Fruit fly (Drosophila melanogaster) whole organism, embryonic: ENCODE data around the gene CG7006.

Experiments
- ATbp ChIP-seq: fragments of 200-800 bp; sonication (Bioruptor generic); optimal IDR thresholded peaks from 2 replicates; lab custom pipeline; 2017; ENCODE audit warnings: missing biosample characterization, mild to moderate bottlenecking, missing genetic modification characterization, missing genetic modification reagents
- Abd-B ChIP-seq: fragments of 200-800 bp; sonication (Bioruptor generic); optimal IDR thresholded peaks from 2 replicates; lab custom pipeline; 2018; ENCODE audit warnings: missing biosample characterization, mild to moderate bottlenecking, missing genetic modification characterization, moderate library complexity
- C15 ChIP-seq: fragments of 200-800 bp; sonication (Bioruptor generic); IDR thresholded peaks from 3 replicates; pipeline ENCODE4 v1.3.6; 2022; ENCODE audit warnings: missing biosample characterization, missing genetic modification characterization
- CG10431 ChIP-seq: fragments of 200-800 bp; sonication (Bioruptor generic); optimal IDR thresholded peaks from 3 replicates; lab custom pipeline; 2018; ENCODE audit warnings: missing biosample characterization, mild to moderate bottlenecking, missing genetic modification characterization
- CG12104 ChIP-seq: fragments of 200-800 bp; sonication (Bioruptor generic); optimal IDR thresholded peaks from 3 replicates; lab custom pipeline; 2016; ENCODE audit warnings: missing biosample characterization, missing genetic modification characterization
- CG12155 ChIP-seq: fragments of 200-800 bp; sonication (Bioruptor generic); optimal IDR thresholded peaks from 3 replicates; lab custom pipeline; 2016; ENCODE audit warnings: missing biosample characterization, missing genetic modification characterization
- CG12391 ChIP-seq: fragments of 200-800 bp; sonication (Bioruptor generic); optimal IDR thresholded peaks from 3 replicates; lab custom pipeline; 2018; ENCODE audit warnings: missing biosample characterization, mild to moderate bottlenecking, missing genetic modification characterization, moderate library complexity
- CG12659 ChIP-seq: fragments of 200-800 bp; sonication (Bioruptor generic); optimal IDR thresholded peaks from 3 replicates; lab custom pipeline; 2017; ENCODE audit warnings: mild to moderate bottlenecking, missing biosample characterization, missing genetic modification reagents, missing genetic modification characterization
- CG14860 ChIP-seq: fragments of 200-800 bp; sonication (Bioruptor generic); IDR thresholded peaks from 3 replicates; pipeline ENCODE4 v1.3.6; 2022; ENCODE audit warnings: missing biosample characterization, missing genetic modification characterization; ENCODE audit not compliant: partially characterized antibody
- CG15514 ChIP-seq: fragments of 200-800 bp; sonication (Bioruptor generic); optimal IDR thresholded peaks from 3 replicates; lab custom pipeline; 2017; ENCODE audit warnings: missing biosample characterization, missing genetic modification characterization, mild to moderate bottlenecking, moderate library complexity, missing genetic modification reagents
- CG17802 ChIP-seq: fragments of 200-800 bp; sonication (Bioruptor generic); optimal IDR thresholded peaks from 2 replicates; lab custom pipeline; 2018; ENCODE audit warnings: missing biosample characterization, mild to moderate bottlenecking, missing genetic modification characterization, moderate library complexity
- CG17912 ChIP-seq: fragments of 200-800 bp; sonication (Bioruptor generic); optimal IDR thresholded peaks from 2 replicates; lab custom pipeline; 2018; ENCODE audit warnings: missing biosample characterization, mild to moderate bottlenecking, missing genetic modification characterization
- CG2199 ChIP-seq: fragments of 200-800 bp; sonication (Bioruptor generic); IDR thresholded peaks from 3 replicates; pipeline ENCODE4 v1.3.6; 2022; ENCODE audit warnings: missing biosample characterization, missing genetic modification characterization
- CG2712 ChIP-seq: fragments of 200-800 bp; optimal IDR thresholded peaks from 3 replicates; lab custom pipeline; 2019; ENCODE audit warnings: missing biosample characterization, mild to moderate bottlenecking, missing genetic modification characterization, moderate library complexity
- CG32767 ChIP-seq: fragments of 200-800 bp; sonication (Bioruptor generic); IDR thresholded peaks from 2 replicates; pipeline ENCODE4 v1.3.6; 2022; ENCODE audit warnings: missing biosample characterization, missing genetic modification characterization
- CG33557 ChIP-seq: fragments of 200-800 bp; sonication (Bioruptor generic); optimal IDR thresholded peaks from 2 replicates; lab custom pipeline; 2019; ENCODE audit warnings: missing biosample characterization, mild to moderate bottlenecking, missing genetic modification characterization, moderate library complexity
- CG6765 ChIP-seq: fragments of 200-800 bp; sonication (Bioruptor generic); optimal IDR thresholded peaks from 3 replicates; lab custom pipeline; 2017; ENCODE audit warnings: missing biosample characterization, mild to moderate bottlenecking, missing genetic modification characterization
- CG7839 ChIP-seq: fragments of 200-800 bp; sonication (Bioruptor generic); optimal IDR thresholded peaks from 3 replicates; lab custom pipeline; 2018; ENCODE audit warnings: missing biosample characterization, mild to moderate bottlenecking, missing genetic modification characterization, moderate library complexity
- CG8388 ChIP-seq: fragments of 200-800 bp; sonication (Bioruptor generic); optimal IDR thresholded peaks from 2 replicates; lab custom pipeline; 2019; ENCODE audit warnings: missing biosample characterization, mild to moderate bottlenecking, missing genetic modification characterization, moderate library complexity
- CG9609 ChIP-seq: fragments of 200-800 bp; sonication (Bioruptor generic); optimal IDR thresholded peaks from 3 replicates; lab custom pipeline; 2016; ENCODE audit warnings: missing biosample characterization, missing genetic modification characterization
- Dbx ChIP-seq: fragments of 200-800 bp; sonication (Bioruptor generic); IDR thresholded peaks from 3 replicates; pipeline ENCODE4 v1.3.6; 2022; ENCODE audit warnings: missing biosample characterization, missing genetic modification characterization
- Deaf1 ChIP-seq: fragments of 200-800 bp; optimal IDR thresholded peaks from 3 replicates; lab custom pipeline; 2019; ENCODE audit warnings: missing biosample characterization, mild to moderate bottlenecking, missing genetic modification characterization, moderate library complexity
- Elba2 ChIP-seq: fragments of 200-800 bp; sonication (Bioruptor generic); optimal IDR thresholded peaks from 3 replicates; lab custom pipeline; 2016; ENCODE audit warnings: missing biosample characterization, missing genetic modification characterization
- Ets97D ChIP-seq: fragments of 200-800 bp; sonication (Bioruptor generic); optimal IDR thresholded peaks from 3 replicates; lab custom pipeline; 2016; ENCODE audit warnings: missing biosample characterization, missing genetic modification characterization
- Fer1 ChIP-seq: fragments of 200-800 bp; sonication (Bioruptor generic); optimal IDR thresholded peaks from 2 replicates; lab custom pipeline; 2017; ENCODE audit warnings: missing biosample characterization, mild to moderate bottlenecking, missing genetic modification characterization
- Fer2 ChIP-seq: fragments of 200-800 bp; sonication (Bioruptor generic); optimal IDR thresholded peaks from 2 replicates; lab custom pipeline; 2018; ENCODE audit warnings: missing biosample characterization, mild to moderate bottlenecking, missing genetic modification characterization, moderate library complexity
- GATAe ChIP-seq: fragments of 200-800 bp; sonication (Bioruptor generic); conservative IDR thresholded peaks from 2 replicates; pipeline ENCODE4 v1.3.6; 2022; ENCODE audit warnings: missing biosample characterization, missing genetic modification characterization
- Mad ChIP-seq: fragments of 200-800 bp; sonication (Bioruptor generic); optimal IDR thresholded peaks from 2 replicates; lab custom pipeline; 2016; ENCODE audit warnings: missing biosample characterization, missing genetic modification characterization
- Scr ChIP-seq: fragments of 200-800 bp; sonication (Bioruptor generic); IDR thresholded peaks from 2 replicates; pipeline ENCODE4 v1.3.6; 2022; ENCODE audit warnings: missing biosample characterization, missing genetic modification characterization; ENCODE audit not compliant: partially characterized antibody
- Sin3A ChIP-seq: fragments of >200 bp; optimal IDR thresholded peaks from 2 replicates; lab custom pipeline; 2018
- TFAM ChIP-seq: fragments of 200-800 bp; sonication (Bioruptor generic); optimal IDR thresholded peaks from 2 replicates; lab custom pipeline; 2017; ENCODE audit warnings: missing biosample characterization, missing genetic modification characterization, inconsistent platforms
- ab ChIP-seq: fragments of 200-800 bp; sonication (Bioruptor generic); optimal IDR thresholded peaks from 2 replicates; lab custom pipeline; 2016; ENCODE audit warnings: missing biosample characterization, missing genetic modification characterization
- aop ChIP-seq: fragments of 200-800 bp; sonication (Bioruptor generic); IDR thresholded peaks from 2 replicates; pipeline ENCODE4 v1.3.6; 2022; ENCODE audit warnings: missing biosample characterization, missing genetic modification characterization
- ato ChIP-seq: fragments of 200-800 bp; sonication (Bioruptor generic); IDR thresholded peaks from 2 replicates; pipeline ENCODE4 v1.3.6; 2022; ENCODE audit warnings: missing biosample characterization, missing genetic modification characterization; ENCODE audit not compliant: partially characterized antibody
- br ChIP-seq: fragments of >200 bp; optimal IDR thresholded peaks from 2 replicates; lab custom pipeline; 2017
- chinmo ChIP-seq: fragments of 200-800 bp; sonication (Bioruptor generic); IDR thresholded peaks from 4 replicates; pipeline ENCODE4 v1.3.6; 2022; ENCODE audit warnings: missing biosample characterization, missing genetic modification characterization; ENCODE audit not compliant: partially characterized antibody
- crc ChIP-seq: fragments of 200-800 bp; sonication (Bioruptor generic); optimal IDR thresholded peaks from 2 replicates; lab custom pipeline; 2016; ENCODE audit warnings: missing biosample characterization, missing genetic modification characterization
- grau ChIP-seq: fragments of 200-800 bp; optimal IDR thresholded peaks from 3 replicates; lab custom pipeline; 2019; ENCODE audit warnings: missing biosample characterization, mild to moderate bottlenecking, missing genetic modification characterization, moderate library complexity
- jumu ChIP-seq: fragments of 200-800 bp; sonication (Bioruptor generic); optimal IDR thresholded peaks from 3 replicates; lab custom pipeline; 2016; ENCODE audit warnings: missing biosample characterization, missing genetic modification characterization
- kay ChIP-seq: fragments of 200-800 bp; sonication (Bioruptor generic); optimal IDR thresholded peaks from 2 replicates; lab custom pipeline; 2016; ENCODE audit warnings: missing biosample characterization, missing genetic modification characterization
- klu ChIP-seq: fragments of 200-800 bp; sonication (Bioruptor generic); IDR thresholded peaks from 2 replicates; pipeline ENCODE4 v1.3.6; 2022; ENCODE audit warnings: missing biosample characterization, missing genetic modification characterization
- lilli ChIP-seq: fragments of 200-800 bp; sonication (Bioruptor generic); optimal IDR thresholded peaks from 3 replicates; lab custom pipeline; 2016; ENCODE audit warnings: missing biosample characterization, missing genetic modification characterization
- onecut ChIP-seq: fragments of 200-800 bp; sonication (Bioruptor generic); IDR thresholded peaks from 2 replicates; pipeline ENCODE4 v1.3.6; 2022; ENCODE audit warnings: missing biosample characterization, missing genetic modification characterization
- org-1 ChIP-seq: fragments of 200-800 bp; sonication (Bioruptor generic); optimal IDR thresholded peaks from 2 replicates; lab custom pipeline; 2017; ENCODE audit warnings: missing biosample characterization, missing genetic modification characterization
- pan ChIP-seq, 4 experiments: fragments of >200 bp in 3 of 4; fragments of 200-800 bp in 1 of 4; sonication (Bioruptor generic) in 1 of 4; optimal IDR thresholded peaks in 3 of 4; IDR thresholded peaks in 1 of 4; 2 replicates each; pipeline versions ENCODE4 v1.3.6 to Lab custom; 2017 to 2022; ENCODE audit warnings: missing biosample characterization in 2 of 4, missing genetic modification characterization in 2 of 4, mixed read lengths in 1 of 4
- sens ChIP-seq: fragments of 200-800 bp; sonication (Bioruptor generic); peaks from one replicate; lab custom pipeline; 2016; ENCODE audit warnings: missing biosample characterization, missing genetic modification characterization
- sima ChIP-seq: fragments of 200-800 bp; sonication (Bioruptor generic); optimal IDR thresholded peaks from 2 replicates; lab custom pipeline; 2016; ENCODE audit warnings: missing biosample characterization, missing genetic modification characterization
- slbo ChIP-seq: fragments of 200-800 bp; sonication (Bioruptor generic); IDR thresholded peaks from 2 replicates; pipeline ENCODE4 v1.3.6; 2022; ENCODE audit warnings: missing biosample characterization, missing genetic modification characterization
- usp ChIP-seq: fragments of >200 bp; optimal IDR thresholded peaks from 2 replicates; lab custom pipeline; 2017; ENCODE audit warnings: missing biosample characterization, missing genetic modification characterization
- zen2 ChIP-seq: fragments of 200-800 bp; sonication (Bioruptor generic); IDR thresholded peaks from 3 replicates; pipeline ENCODE4 v1.3.6; 2022; ENCODE audit warnings: missing biosample characterization, missing genetic modification characterization; ENCODE audit not compliant: partially characterized antibody

The CG7006 gene

dm6 chr3R:24894419-24895206, 44.2 kb downstream of the CG7006 start, which contains the start of the genes CG31121 and CG11069 (continued):
- no peak for TF ChIP-seq CG2199 (GFP tag; lab: Robert Waterston, UW)
- no peak for TF ChIP-seq grau (tag; lab: Kevin White, UChicago)
- TF ChIP-seq usp (GFP tag; lab: Kevin White, UChicago) = no peak
- no peak for TF ChIP-seq GATAe (GFP tag; lab: Robert Waterston, UW)
- no peak for TF ChIP-seq TFAM (GFP tag; lab: Kevin White, UChicago)
- 0 out of 2 replicates have a peak, but pooled peaks have one; percentile 23 for TF ChIP-seq slbo (GFP tag; lab: Robert Waterston, UW)
- TF ChIP-seq CG17912 (GFP tag; lab: Kevin White, UChicago) = no peak
- no peak for TF ChIP-seq sens
- TF ChIP-seq Fer1 = no peak
- no peak for TF ChIP-seq Dbx
- TF ChIP-seq CG7839 = no peak
- no peak for TF ChIP-seq pan (optimal IDR thresholded peaks at IDR 0.05; lab: Kevin White, UChicago)
- peak in 1 of 2 experiments; percentile 20 for TF ChIP-seq pan (GFP tag; optimal IDR thresholded peaks at IDR 0.05 in 1 of 2, IDR thresholded peaks at IDR 0.05 in 1 of 2)
- no peak for TF ChIP-seq CG10431 (GFP tag; lab: Kevin White, UChicago)
- no peak for TF ChIP-seq Scr (GFP tag; lab: Robert Waterston, UW)
- TF ChIP-seq CG15514 = no peak
- TF ChIP-seq CG2712 (tag; lab: Kevin White, UChicago) = no peak
- no peak for TF ChIP-seq C15 (GFP tag; lab: Robert Waterston, UW)
- no peak for TF ChIP-seq CG12659
- no peak for TF ChIP-seq lilli (GFP tag; lab: Kevin White, UChicago)
- no peak for TF ChIP-seq CG12104 (GFP tag; lab: Kevin White, UChicago)
- TF ChIP-seq org-1 (GFP tag; lab: Kevin White, UChicago) = no peak
- no peak for TF ChIP-seq Sin3A (lab: Kevin White, UChicago)
- TF ChIP-seq onecut (GFP tag; lab: Robert Waterston, UW) = no peak
- TF ChIP-seq CG9609 = no peak
- no peak for TF ChIP-seq jumu (GFP tag; lab: Kevin White, UChicago)
- no peak for TF ChIP-seq kay (GFP tag; lab: Kevin White, UChicago)
- no peak for TF ChIP-seq klu (GFP tag; lab: Robert Waterston, UW)
- no peak for TF ChIP-seq CG6765 (GFP tag; lab: Kevin White, UChicago)
- TF ChIP-seq ato (GFP tag; lab: Robert Waterston, UW) = no peak
- TF ChIP-seq aop (GFP tag; lab: Robert Waterston, UW) = 0 out of 2 replicates have a peak, but pooled peaks have one; percentile 17
- no peak for TF ChIP-seq ATbp
- no peak for TF ChIP-seq CG17802 (tag; lab: Kevin White, UChicago)
- peak; percentile 30 for TF ChIP-seq CG12391 (tag; lab: Kevin White, UChicago)
- no peak for TF ChIP-seq CG12155
- TF ChIP-seq ab (GFP tag; lab: Kevin White, UChicago) = no peak
- 0 out of 3 replicates have a peak, but pooled peaks have one; percentile 7 for TF ChIP-seq zen2
- TF ChIP-seq Ets97D (GFP tag; lab: Kevin White, UChicago) = no peak
- TF ChIP-seq Mad = no peak
- no peak for TF ChIP-seq Abd-B (GFP tag; lab: Kevin White, UChicago)
- TF ChIP-seq CG33557 (GFP tag; lab: Kevin White, UChicago) = no peak
- TF ChIP-seq br (lab: Kevin White, UChicago) = no peak
- TF ChIP-seq CG8388 (GFP tag; lab: Kevin White, UChicago) = no peak
- TF ChIP-seq Elba2 (GFP tag; lab: Kevin White, UChicago) = peak; percentile 31
- TF ChIP-seq sima (GFP tag; lab: Kevin White, UChicago) = no peak
- TF ChIP-seq CG32767 = no peak
- 0 out of 4 replicates have a peak, but pooled peaks have one; percentile 56 for TF ChIP-seq chinmo (GFP tag; lab: Robert Waterston, UW)
- no peak for TF ChIP-seq CG14860
- TF ChIP-seq Deaf1 (tag; lab: Kevin White, UChicago) = no peak
- TF ChIP-seq Fer2 = no peak
- TF ChIP-seq crc = no peak
